Worm (Caenorhabditis elegans): ENCODE measurements around the gene moc-1.
A peak's percentile ranks its signal among the peaks of the same experiment; 100 is the strongest.

moc-1 gene

DNA sequence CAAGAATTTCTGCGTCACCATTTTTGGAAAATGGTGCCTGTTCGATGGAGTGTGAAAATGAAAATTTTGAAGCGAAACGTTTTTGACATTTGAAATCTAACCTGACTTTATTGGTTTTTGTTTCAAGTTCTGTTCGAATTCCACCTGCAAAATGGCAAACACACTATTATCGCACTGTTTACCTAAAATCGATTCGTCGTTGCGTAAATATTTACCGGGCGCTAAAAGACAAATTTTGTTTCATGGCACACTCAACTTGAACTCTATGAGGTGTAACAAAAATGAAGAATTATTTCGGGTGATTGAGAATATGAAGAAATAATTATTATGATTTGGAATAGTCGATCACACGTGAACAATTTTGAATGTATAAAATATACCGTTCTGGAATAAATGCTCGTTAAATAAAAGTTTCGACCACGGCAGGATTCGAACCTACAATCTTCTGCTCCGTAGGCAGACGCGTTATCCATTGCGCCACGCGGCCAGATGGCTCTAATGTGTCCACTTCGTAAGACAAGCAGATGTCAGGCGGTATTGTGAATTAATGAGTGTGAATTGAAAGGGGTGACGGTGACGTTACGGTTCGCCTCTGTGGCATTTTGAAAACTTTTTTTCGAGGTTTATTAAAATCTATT is 9.9 kb upstream of the moc-1 start (continued):
- TF ChIP-seq lin-13 (GFP tag; optimal IDR thresholded peaks at IDR 0.05) = peak; percentile 21
- peak; percentile 73 for TF ChIP-seq pha-4 (GFP tag; IDR thresholded peaks at IDR 0.05)
- TF ChIP-seq pha-4 (tag; optimal IDR thresholded peaks at IDR 0.05) = peak; percentile 63
- TF ChIP-seq ceh-62 (tag; optimal IDR thresholded peaks at IDR 0.05) = no peak
- no peak for TF ChIP-seq zip-11 (GFP tag; IDR thresholded peaks at IDR 0.05)
- TF ChIP-seq lin-1 (GFP tag; IDR thresholded peaks at IDR 0.05) = peak; percentile 21; the same call in 1 of the 2 replicates
- TF ChIP-seq unc-39 (tag; optimal IDR thresholded peaks at IDR 0.05) = no peak
- no peak for TF ChIP-seq ztf-7 (tag; optimal IDR thresholded peaks at IDR 0.05)
- TF ChIP-seq Y5F2A.4 (GFP tag; optimal IDR thresholded peaks at IDR 0.05) = peak; percentile 5
- TF ChIP-seq set-16 (GFP tag; IDR thresholded peaks at IDR 0.05) = no peak
- TF ChIP-seq zip-2 (tag; optimal IDR thresholded peaks at IDR 0.05) = peak; percentile 12
- TF ChIP-seq F49E8.2 (tag; optimal IDR thresholded peaks at IDR 0.05; ENCODE audit: borderline replicate concordance) = peak; percentile 46
- TF ChIP-seq lsy-2 (tag; optimal IDR thresholded peaks at IDR 0.05) = peak in 1 of 2 experiments; percentile 39
- TF ChIP-seq nhr-48 (tag; optimal IDR thresholded peaks at IDR 0.05) = peak; percentile 59
- no peak for TF ChIP-seq lin-29 (GFP tag; IDR thresholded peaks at IDR 0.05)
- peak; percentile 38 to 71 for TF ChIP-seq daf-16 (GFP tag; optimal IDR thresholded peaks at IDR 0.05)
- TF ChIP-seq daf-16 (tag; optimal IDR thresholded peaks at IDR 0.05) = peak; percentile 95
- TF ChIP-seq aha-1 (tag) = peak; percentile 96
- no peak for TF ChIP-seq dmd-9 (GFP tag; IDR thresholded peaks at IDR 0.05)
- TF ChIP-seq dve-1 (tag; optimal IDR thresholded peaks at IDR 0.05; ENCODE audit: insufficient read depth) = peak; percentile 61
- TF ChIP-seq hlh-30 (tag; optimal IDR thresholded peaks at IDR 0.05; ENCODE audit: insufficient read depth) = peak; percentile 38
- no peak for TF ChIP-seq fos-1 (tag; optimal IDR thresholded peaks at IDR 0.05)
- TF ChIP-seq Y105C5A.15 (GFP tag; IDR thresholded peaks at IDR 0.05) = no peak
- no peak for TF ChIP-seq unc-130 (GFP tag; optimal IDR thresholded peaks at IDR 0.05)
- peak in 1 of 2 experiments; percentile 53; a peak in 1 of 4 replicates for TF ChIP-seq madf-5 (GFP tag; IDR thresholded peaks at IDR 0.05)
- TF ChIP-seq F37D6.2 (tag; optimal IDR thresholded peaks at IDR 0.05) = no peak
- TF ChIP-seq nhr-28 (tag; optimal IDR thresholded peaks at IDR 0.05) = no peak
- no peak for TF ChIP-seq zfp-3 (GFP tag; conservative IDR thresholded peaks at IDR 0.05)
- TF ChIP-seq madf-9 (GFP tag; conservative IDR thresholded peaks at IDR 0.05) = 0 out of 2 replicates have a peak, but pooled peaks have one; percentile 6
- TF ChIP-seq snpc-1.2 (GFP tag; IDR thresholded peaks at IDR 0.05) = peak; percentile 92
- TF ChIP-seq php-3 (GFP tag; IDR thresholded peaks at IDR 0.05) = 0 out of 2 replicates have a peak, but pooled peaks have one; percentile 46
- peak; percentile 36; the same call in 1 of the 2 replicates for TF ChIP-seq daf-19 (GFP tag; conservative IDR thresholded peaks at IDR 0.05)
- TF ChIP-seq mep-1 (tag; optimal IDR thresholded peaks at IDR 0.05) = peak; percentile 50
- TF ChIP-seq arid-1 (GFP tag; conservative IDR thresholded peaks at IDR 0.05) = peak; percentile 49

DNA sequence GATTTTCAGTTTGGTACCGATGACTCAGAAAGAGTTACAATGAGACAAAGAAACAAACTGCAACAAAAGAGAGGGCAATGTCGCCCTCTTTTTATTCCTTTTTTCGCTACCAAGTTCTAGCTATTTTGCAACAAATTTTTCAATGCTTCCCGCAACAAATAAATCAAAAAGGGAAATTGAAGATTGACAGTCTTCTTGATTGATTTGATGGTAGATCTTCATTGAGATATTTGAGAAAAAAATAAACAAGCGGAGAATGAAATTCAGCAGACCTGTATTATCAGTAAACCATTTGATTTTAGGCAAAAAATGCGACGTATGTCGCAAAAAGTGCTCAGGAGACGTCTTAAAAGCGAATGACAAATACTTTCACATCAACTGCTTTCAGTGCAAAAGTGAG is 8.8 kb upstream of the moc-1 start:
- TF ChIP-seq unc-62 (GFP tag; optimal IDR thresholded peaks at IDR 0.05 in 1 of 2) (peak in 1 of 2 experiments; percentile 98), unc-62 (tag; optimal IDR thresholded peaks at IDR 0.05) (no peak), snpc-1.2 (GFP tag; IDR thresholded peaks at IDR 0.05) (no peak)

DNA sequence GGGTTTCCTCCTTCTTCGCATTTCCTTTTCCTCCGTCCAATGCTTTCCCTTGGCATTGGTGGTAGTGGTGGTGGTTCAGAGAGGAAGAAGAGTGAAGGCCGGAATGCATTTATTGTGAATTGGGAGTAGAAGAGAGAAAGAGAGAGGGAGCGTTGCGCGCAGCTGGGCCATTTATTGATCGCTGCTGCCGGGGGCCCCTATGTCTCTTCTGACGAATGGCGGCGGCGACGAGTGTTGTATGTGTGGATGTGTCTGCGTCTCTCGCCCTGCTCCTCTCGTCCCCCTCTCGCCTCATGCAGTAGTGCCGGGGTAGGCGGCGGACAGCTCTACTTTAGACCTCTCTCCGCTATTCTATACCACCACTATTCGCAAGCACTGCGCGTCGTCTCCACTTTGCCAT is 8.2 kb upstream of the moc-1 start, which contains the start of gene unc-115:
TSS of gene unc-115 (plus strand) at position 301 of the 400 bp plus-strand sequence.
- no peak for TF ChIP-seq nhr-111 (GFP tag; optimal IDR thresholded peaks at IDR 0.05)
- no peak for TF ChIP-seq nhr-41 (GFP tag; IDR thresholded peaks at IDR 0.05)
- TF ChIP-seq saeg-2 (GFP tag; IDR thresholded peaks at IDR 0.05) = no peak
- no peak for TF ChIP-seq lin-29 (GFP tag; IDR thresholded peaks at IDR 0.05)
- peak; percentile 72 for TF ChIP-seq lin-13 (GFP tag; optimal IDR thresholded peaks at IDR 0.05)
- no peak for TF ChIP-seq egl-27 (tag; optimal IDR thresholded peaks at IDR 0.05)
- TF ChIP-seq nhr-102 (tag; optimal IDR thresholded peaks at IDR 0.05) = peak; percentile 40
- peak; percentile 76 for TF ChIP-seq ceh-20 (GFP tag; IDR thresholded peaks at IDR 0.05)
- no peak for TF ChIP-seq ztf-11 (tag; optimal IDR thresholded peaks at IDR 0.05)
- TF ChIP-seq hmg-1.1 (GFP tag; IDR thresholded peaks at IDR 0.05) = peak; percentile 94
- peak; percentile 91 for TF ChIP-seq ctbp-1 (GFP tag; IDR thresholded peaks at IDR 0.05)
- TF ChIP-seq fos-1 (tag; optimal IDR thresholded peaks at IDR 0.05) = no peak
- no peak for TF ChIP-seq mdt-29 (GFP tag; IDR thresholded peaks at IDR 0.05)
- no peak for TF ChIP-seq D1046.2 (GFP tag; IDR thresholded peaks at IDR 0.05)
- TF ChIP-seq fkh-10 (GFP tag; optimal IDR thresholded peaks at IDR 0.05) = no peak
- TF ChIP-seq snpc-1.2 (GFP tag; IDR thresholded peaks at IDR 0.05) = peak; percentile 47; the same call in 1 of the 2 replicates
- peak; percentile 27 for TF ChIP-seq gei-8 (GFP tag; optimal IDR thresholded peaks at IDR 0.05)
- TF ChIP-seq egl-43 (GFP tag; IDR thresholded peaks at IDR 0.05) = peak; percentile 93

Data from whole organism, L4 larva.